4 fruit fly cellular contexts compared by ENCODE assay signal in genomic region chr3L:15174086-15174485, dm6.
TF ChIP-seq lines count a peak whose summit lies in the region.

No protein-coding gene starts in this region.

- no peak for TF ChIP-seq CTCF in whole organism, embryonic (GFP tag; optimal IDR thresholded peaks at IDR 0.05; lab: Kevin White, UChicago)

TF ChIP-seq in whole organism, embryonic, 481 proteins besides CTCF, POLR2A, EP300 and RAD21 (continues in another document):
- TF ChIP-seq CG3065 (GFP tag; optimal IDR thresholded peaks at IDR 0.05; lab: Kevin White, UChicago): no peak
- TF ChIP-seq CG12391 (tag; optimal IDR thresholded peaks at IDR 0.05; lab: Kevin White, UChicago): peak; percentile 17
- no peak for TF ChIP-seq CG1832 (GFP tag; optimal IDR thresholded peaks at IDR 0.05; lab: Kevin White, UChicago)
- TF ChIP-seq Dip3 (GFP tag; optimal IDR thresholded peaks at IDR 0.05; lab: Kevin White, UChicago): no peak
- no peak for TF ChIP-seq CG43689 (GFP tag; IDR thresholded peaks at IDR 0.05; lab: Robert Waterston, UW)
- TF ChIP-seq dmrt11E (tag; optimal IDR thresholded peaks at IDR 0.05; lab: Kevin White, UChicago): peak; percentile 39
- peak in 1 of 3 experiments; percentile 9 for TF ChIP-seq lola (GFP tag; optimal IDR thresholded peaks at IDR 0.05; lab: Kevin White, UChicago)
- TF ChIP-seq dm (GFP tag; optimal IDR thresholded peaks at IDR 0.05; lab: Kevin White, UChicago): no peak
- no peak for TF ChIP-seq CG3847 (GFP tag; IDR thresholded peaks at IDR 0.05; lab: Robert Waterston, UW)
- TF ChIP-seq gem (tag; optimal IDR thresholded peaks at IDR 0.05; lab: Kevin White, UChicago): peak; percentile 41
- peak; percentile 40 for TF ChIP-seq CG2712 (tag; optimal IDR thresholded peaks at IDR 0.05; lab: Kevin White, UChicago)
- peak; percentile 4 for TF ChIP-seq Sox102F (GFP tag; optimal IDR thresholded peaks at IDR 0.05; lab: Kevin White, UChicago)
- TF ChIP-seq CG31441 (GFP tag; IDR thresholded peaks at IDR 0.05; lab: Robert Waterston, UW): 0 out of 2 replicates have a peak, but pooled peaks have one; percentile 14
- TF ChIP-seq eyg (GFP tag; optimal IDR thresholded peaks at IDR 0.05; lab: Kevin White, UChicago): no peak
- TF ChIP-seq slp2 (GFP tag; optimal IDR thresholded peaks at IDR 0.05; lab: Kevin White, UChicago): no peak
- TF ChIP-seq CG15696 (tag; optimal IDR thresholded peaks at IDR 0.05; lab: Kevin White, UChicago): peak; percentile 6
- no peak for TF ChIP-seq CG14050 (GFP tag; IDR thresholded peaks at IDR 0.05; lab: Robert Waterston, UW)
- TF ChIP-seq Six4 (GFP tag; optimal IDR thresholded peaks at IDR 0.05; lab: Kevin White, UChicago): no peak
- TF ChIP-seq fu2 (GFP tag; optimal IDR thresholded peaks at IDR 0.05; lab: Kevin White, UChicago): no peak
- 0 out of 2 replicates have a peak, but pooled peaks have one; percentile 19 for TF ChIP-seq Xrp1 (GFP tag; IDR thresholded peaks at IDR 0.05; lab: Robert Waterston, UW)
- TF ChIP-seq Vsx1 (GFP tag; optimal IDR thresholded peaks at IDR 0.05; lab: Kevin White, UChicago): no peak
- peak; percentile 38 for TF ChIP-seq phol (tag; optimal IDR thresholded peaks at IDR 0.05; lab: Kevin White, UChicago)
- peak; percentile 1 for TF ChIP-seq CG9727 (GFP tag; optimal IDR thresholded peaks at IDR 0.05; lab: Kevin White, UChicago)

TF ChIP-seq in whole organism, prepupa, 60 proteins besides CTCF, POLR2A, EP300 and RAD21 (continues in another document):
- TF ChIP-seq pdm3 (GFP tag; optimal IDR thresholded peaks at IDR 0.05; lab: Kevin White, UChicago): peak; percentile 16
- peak; percentile 91 for TF ChIP-seq Ets96B (tag; optimal IDR thresholded peaks at IDR 0.05; lab: Kevin White, UChicago)
- TF ChIP-seq CG6163 (GFP tag; IDR thresholded peaks at IDR 0.05; lab: Robert Waterston, UW): no peak
- TF ChIP-seq CG8319 (GFP tag; optimal IDR thresholded peaks at IDR 0.05; lab: Kevin White, UChicago): peak; percentile 41
- peak; percentile 87 for TF ChIP-seq Eip78C (GFP tag; lab: Kevin White, UChicago)
- no peak for TF ChIP-seq eg (GFP tag; IDR thresholded peaks at IDR 0.05; lab: Robert Waterston, UW)
- TF ChIP-seq CG15336 (GFP tag; IDR thresholded peaks at IDR 0.05; lab: Robert Waterston, UW): no peak
- TF ChIP-seq Hr38 (GFP tag; optimal IDR thresholded peaks at IDR 0.05; lab: Kevin White, UChicago): no peak
- no peak for TF ChIP-seq Hr4 (GFP tag; optimal IDR thresholded peaks at IDR 0.05; lab: Kevin White, UChicago)
- no peak for TF ChIP-seq dac (GFP tag; optimal IDR thresholded peaks at IDR 0.05; lab: Kevin White, UChicago)
- TF ChIP-seq CG34406 (GFP tag; optimal IDR thresholded peaks at IDR 0.05; lab: Kevin White, UChicago): peak; percentile 80
- TF ChIP-seq CG6808 (GFP tag; optimal IDR thresholded peaks at IDR 0.05; lab: Kevin White, UChicago): peak; percentile 57
- TF ChIP-seq fd59A (GFP tag; optimal IDR thresholded peaks at IDR 0.05; lab: Kevin White, UChicago): peak; percentile 50
- peak; percentile 70 for TF ChIP-seq CG6792 (GFP tag; optimal IDR thresholded peaks at IDR 0.05; lab: Kevin White, UChicago)
- TF ChIP-seq CG32006 (GFP tag; optimal IDR thresholded peaks at IDR 0.05; lab: Kevin White, UChicago): peak; percentile 27
- peak; percentile 40 for TF ChIP-seq Smox (GFP tag; optimal IDR thresholded peaks at IDR 0.05; lab: Kevin White, UChicago)
- no peak for TF ChIP-seq CG4318 (GFP tag; optimal IDR thresholded peaks at IDR 0.05; lab: Kevin White, UChicago)
- no peak for TF ChIP-seq Lpt (GFP tag; optimal IDR thresholded peaks at IDR 0.05; lab: Kevin White, UChicago)
- peak; percentile 51 for TF ChIP-seq net (GFP tag; optimal IDR thresholded peaks at IDR 0.05; lab: Kevin White, UChicago)
- TF ChIP-seq CG10669 (GFP tag; optimal IDR thresholded peaks at IDR 0.05; lab: Kevin White, UChicago): peak; percentile 58
- peak; percentile 42; the same call in 1 of the 3 replicates for TF ChIP-seq CG8119 (GFP tag; IDR thresholded peaks at IDR 0.05; lab: Robert Waterston, UW)
- peak; percentile 58 for TF ChIP-seq Met (GFP tag; optimal IDR thresholded peaks at IDR 0.05; lab: Kevin White, UChicago)
- peak; percentile 48 for TF ChIP-seq CG3919 (GFP tag; optimal IDR thresholded peaks at IDR 0.05; lab: Kevin White, UChicago)
- peak; percentile 33 for TF ChIP-seq CG7368 (GFP tag; optimal IDR thresholded peaks at IDR 0.05; lab: Kevin White, UChicago)

TF ChIP-seq in whole organism, pupa, 21 proteins besides CTCF, POLR2A, EP300 and RAD21:
- TF ChIP-seq CG13204 (GFP tag; optimal IDR thresholded peaks at IDR 0.05; lab: Kevin White, UChicago): peak; percentile 37
- TF ChIP-seq CG9948 (tag; optimal IDR thresholded peaks at IDR 0.05; lab: Kevin White, UChicago): peak; percentile 88
- TF ChIP-seq CG17806 (tag; optimal IDR thresholded peaks at IDR 0.05; lab: Kevin White, UChicago): peak; percentile 89
- no peak for TF ChIP-seq CG4496 (GFP tag; IDR thresholded peaks at IDR 0.05; lab: Robert Waterston, UW)
- TF ChIP-seq gl (tag; optimal IDR thresholded peaks at IDR 0.05; lab: Kevin White, UChicago): peak; percentile 51
- peak; percentile 66 for TF ChIP-seq Snoo (tag; optimal IDR thresholded peaks at IDR 0.05; lab: Kevin White, UChicago)
- peak; percentile 82 for TF ChIP-seq CG8159 (tag; optimal IDR thresholded peaks at IDR 0.05; lab: Kevin White, UChicago)
- TF ChIP-seq CG8301 (tag; optimal IDR thresholded peaks at IDR 0.05; lab: Kevin White, UChicago): peak; percentile 46
- TF ChIP-seq fd96Ca (GFP tag; IDR thresholded peaks at IDR 0.05; lab: Robert Waterston, UW): no peak
- TF ChIP-seq CG15710 (tag; optimal IDR thresholded peaks at IDR 0.05; lab: Kevin White, UChicago): peak; percentile 88
- peak; percentile 63 for TF ChIP-seq CG14655 (GFP tag; optimal IDR thresholded peaks at IDR 0.05; lab: Kevin White, UChicago)
- TF ChIP-seq CG32121 (GFP tag; IDR thresholded peaks at IDR 0.05; lab: Robert Waterston, UW): no peak
- TF ChIP-seq CG34367 (tag; optimal IDR thresholded peaks at IDR 0.05; lab: Kevin White, UChicago): peak; percentile 81
- peak; percentile 80 for TF ChIP-seq D1 (tag; optimal IDR thresholded peaks at IDR 0.05; lab: Kevin White, UChicago)

TF ChIP-seq in whole organism, wandering third instar larva, 38 proteins besides CTCF, POLR2A, EP300 and RAD21:
- TF ChIP-seq Abd-B (GFP tag; optimal IDR thresholded peaks at IDR 0.05; lab: Kevin White, UChicago) (no peak), sv (GFP tag; optimal IDR thresholded peaks at IDR 0.05; lab: Kevin White, UChicago) (no peak), HLH106 (tag; optimal IDR thresholded peaks at IDR 0.05; lab: Kevin White, UChicago) (peak; percentile 65), Sp1 (GFP tag; optimal IDR thresholded peaks at IDR 0.05; lab: Kevin White, UChicago) (peak; percentile 75), CrebA (GFP tag; optimal IDR thresholded peaks at IDR 0.05; lab: Kevin White, UChicago; ENCODE audit: borderline replicate concordance) (no peak), N (GFP tag; optimal IDR thresholded peaks at IDR 0.05; lab: Kevin White, UChicago) (no peak), CG32264 (GFP tag; optimal IDR thresholded peaks at IDR 0.05; lab: Kevin White, UChicago) (no peak), dmrt93B (GFP tag; optimal IDR thresholded peaks at IDR 0.05; lab: Kevin White, UChicago) (peak; percentile 21), br (GFP tag; optimal IDR thresholded peaks at IDR 0.05; lab: Kevin White, UChicago) (no peak), Hnf4 (GFP tag; optimal IDR thresholded peaks at IDR 0.05; lab: Kevin White, UChicago) (peak; percentile 23), fru (GFP tag; optimal IDR thresholded peaks at IDR 0.05; lab: Kevin White, UChicago) (peak; percentile 47), Jra (GFP tag; optimal IDR thresholded peaks at IDR 0.05; lab: Kevin White, UChicago) (no peak), rgr (GFP tag; optimal IDR thresholded peaks at IDR 0.05; lab: Kevin White, UChicago) (peak; percentile 45), Dfd (GFP tag; optimal IDR thresholded peaks at IDR 0.05; lab: Kevin White, UChicago) (no peak), Dif (GFP tag; optimal IDR thresholded peaks at IDR 0.05; lab: Kevin White, UChicago; ENCODE audit: partially characterized antibody) (no peak), brk (GFP tag; optimal IDR thresholded peaks at IDR 0.05; lab: Kevin White, UChicago) (peak; percentile 6), jim (GFP tag; optimal IDR thresholded peaks at IDR 0.05; lab: Kevin White, UChicago) (no peak), Mio (GFP tag; optimal IDR thresholded peaks at IDR 0.05; lab: Kevin White, UChicago) (no peak), foxo (GFP tag; optimal IDR thresholded peaks at IDR 0.05; lab: Kevin White, UChicago) (peak in 1 of 2 experiments; percentile 62), psq (GFP tag; optimal IDR thresholded peaks at IDR 0.05; lab: Kevin White, UChicago) (peak; percentile 44), ey (GFP tag; optimal IDR thresholded peaks at IDR 0.05; lab: Kevin White, UChicago) (no peak), OdsH (GFP tag; optimal IDR thresholded peaks at IDR 0.05; lab: Kevin White, UChicago) (peak; percentile 55), h (GFP tag; optimal IDR thresholded peaks at IDR 0.05; lab: Kevin White, UChicago) (peak; percentile 18), woc (GFP tag; optimal IDR thresholded peaks at IDR 0.05; lab: Kevin White, UChicago) (no peak)

Comparison
In these comparisons a context has a peak if more than half of its experiments do, and no peak if none do; other contexts are left out.
1. Of the 7 proteins assayed by ChIP-seq in both whole organism, embryonic and whole organism, prepupa: peak only in whole organism, embryonic: none; only in whole organism, prepupa: CG16779, CG6854 and Hr39; in both: Sox102F; in neither: 3.